Worm (Caenorhabditis elegans): ENCODE results near the gene srv-4.

Gene srv-4

ce11 chrIV:4316813-4317408, 28.7 kb upstream of the srv-4 start, which contains the start of gene Y24D9B.1:
Y24D9B.1 (plus strand) TSS chrIV:4317358.
- no peak for TF ChIP-seq tbx-8 (GFP tag; optimal IDR thresholded peaks at IDR 0.05)
- TF ChIP-seq sem-2 (GFP tag; optimal IDR thresholded peaks at IDR 0.05): no peak
- no peak for TF ChIP-seq ceh-39 (tag; optimal IDR thresholded peaks at IDR 0.05)
- no peak for TF ChIP-seq hlh-1 (tag; optimal IDR thresholded peaks at IDR 0.05)
- TF ChIP-seq nhr-28 (tag; optimal IDR thresholded peaks at IDR 0.05): no peak

ce11 chrIV:4307227-4307946, 19.2 kb upstream of the srv-4 start, which contains the start of gene set-9:
set-9 (plus strand) TSS chrIV:4307896.
- TF ChIP-seq hlh-1 (tag; optimal IDR thresholded peaks at IDR 0.05): no peak
- TF ChIP-seq lsy-2 (tag; optimal IDR thresholded peaks at IDR 0.05): peak; percentile 13

ce11 chrIV:4306317-4306716, 18.1 kb upstream of the srv-4 start:
- TF ChIP-seq ham-2 (GFP tag; optimal IDR thresholded peaks at IDR 0.05) (no peak), sptf-1 (tag; optimal IDR thresholded peaks at IDR 0.05) (no peak), tbx-8 (GFP tag; optimal IDR thresholded peaks at IDR 0.05) (no peak), unc-62 (GFP tag; optimal IDR thresholded peaks at IDR 0.05) (no peak), elt-3 (tag; optimal IDR thresholded peaks at IDR 0.05) (no peak), blmp-1 (tag; optimal IDR thresholded peaks at IDR 0.05) (no peak), lin-32 (GFP tag; optimal IDR thresholded peaks at IDR 0.05) (no peak), snpc-4 (tag; optimal IDR thresholded peaks at IDR 0.05) (no peak), elt-1 (tag; optimal IDR thresholded peaks at IDR 0.05; ENCODE audit: borderline replicate concordance, insufficient read depth) (no peak), nhr-28 (tag; optimal IDR thresholded peaks at IDR 0.05) (no peak), cnd-1 (tag; optimal IDR thresholded peaks at IDR 0.05) (no peak), nhr-237 (tag; optimal IDR thresholded peaks at IDR 0.05) (no peak), nhr-12 (tag; optimal IDR thresholded peaks at IDR 0.05) (no peak), nhr-2 (tag; optimal IDR thresholded peaks at IDR 0.05) (no peak), unc-39 (tag; optimal IDR thresholded peaks at IDR 0.05) (no peak), zip-8 (tag; optimal IDR thresholded peaks at IDR 0.05) (no peak), sem-2 (GFP tag; optimal IDR thresholded peaks at IDR 0.05) (no peak), ceh-43 (GFP tag; optimal IDR thresholded peaks at IDR 0.05) (no peak), ceh-39 (tag; optimal IDR thresholded peaks at IDR 0.05) (no peak)

- TF ChIP-seq ceh-83 (GFP tag; optimal IDR thresholded peaks at IDR 0.05) (no peak), ztf-11 (tag; optimal IDR thresholded peaks at IDR 0.05) (no peak), zip-8 (tag; optimal IDR thresholded peaks at IDR 0.05) (no peak)
Measured at ce11 chrIV:4301202-4301601, 13.0 kb upstream of the srv-4 start, which contains the start of gene lgc-22. lgc-22 (plus strand) TSS chrIV:4301306.

ce11 chrIV:4299994-4300393, 11.8 kb upstream of the srv-4 start:
- TF ChIP-seq pha-4 (tag; optimal IDR thresholded peaks at IDR 0.05) (no peak), M03D4.4 (tag; optimal IDR thresholded peaks at IDR 0.05) (no peak), nhr-28 (tag; optimal IDR thresholded peaks at IDR 0.05) (no peak), unc-62 (GFP tag; optimal IDR thresholded peaks at IDR 0.05) (no peak), sem-2 (GFP tag; optimal IDR thresholded peaks at IDR 0.05) (no peak), lsy-2 (tag; optimal IDR thresholded peaks at IDR 0.05) (no peak)

ce11 chrIV:4298983-4299382, 10.8 kb upstream of the srv-4 start, which contains the start of gene F15E6.9:
F15E6.9 (minus strand) TSS chrIV:4299083.
- no peak for TF ChIP-seq ham-2 (GFP tag; optimal IDR thresholded peaks at IDR 0.05)
- TF ChIP-seq M03D4.4 (tag; optimal IDR thresholded peaks at IDR 0.05): no peak
- TF ChIP-seq cnd-1 (tag; optimal IDR thresholded peaks at IDR 0.05): no peak
- no peak for TF ChIP-seq flh-1 (GFP tag; optimal IDR thresholded peaks at IDR 0.05)
- no peak for TF ChIP-seq blmp-1 (tag; optimal IDR thresholded peaks at IDR 0.05)
- TF ChIP-seq unc-39 (tag; optimal IDR thresholded peaks at IDR 0.05): no peak
- TF ChIP-seq nhr-76 (tag; optimal IDR thresholded peaks at IDR 0.05): no peak
- TF ChIP-seq nhr-12 (tag; optimal IDR thresholded peaks at IDR 0.05): no peak
- no peak for TF ChIP-seq elt-3 (tag; optimal IDR thresholded peaks at IDR 0.05)
- no peak for TF ChIP-seq lin-32 (GFP tag; optimal IDR thresholded peaks at IDR 0.05)
- TF ChIP-seq unc-62 (GFP tag; optimal IDR thresholded peaks at IDR 0.05): no peak
